Fruit fly (Drosophila melanogaster): ENCODE data around the gene Karybeta3.
A peak's percentile ranks its signal among the peaks of the same experiment; 100 is the strongest.

dm6 chr3R:4641616-4642102 lies 7.3 kb upstream of the Karybeta3 start, which contains the start of the genes CG9775, MED31 and slx1:
- TF ChIP-seq CG17806 (tag; optimal IDR thresholded peaks at IDR 0.05) = peak; percentile 81
- no peak for TF ChIP-seq CG10348 (GFP tag; IDR thresholded peaks at IDR 0.05)
- no peak for TF ChIP-seq gl (tag; optimal IDR thresholded peaks at IDR 0.05)
- TF ChIP-seq CG4496 (GFP tag; IDR thresholded peaks at IDR 0.05) = peak; percentile 80
- TF ChIP-seq CG32121 (GFP tag; IDR thresholded peaks at IDR 0.05) = peak; percentile 84
- TF ChIP-seq Ets98B (GFP tag; IDR thresholded peaks at IDR 0.05) = peak; percentile 75
- TF ChIP-seq CG12605 (GFP tag; IDR thresholded peaks at IDR 0.05) = no peak
- peak; percentile 20 for TF ChIP-seq D1 (tag; optimal IDR thresholded peaks at IDR 0.05)
- no peak for TF ChIP-seq EcR (GFP tag; optimal IDR thresholded peaks at IDR 0.05)
